Worm (Caenorhabditis elegans) whole organism, L4 larva: ENCODE measurements around the gene cec-3.

ENCODE experiments used
- F10B5.3 ChIP-seq: sonication (generic microtip); optimal IDR thresholded peaks from 2 replicates; lab custom pipeline; 2016; ENCODE audit warnings: mild to moderate bottlenecking, missing genetic modification characterization, missing compliant biosample characterization
- F26F4.8 ChIP-seq: fragments of 200-800 bp; sonication (Bioruptor generic); conservative IDR thresholded peaks from 2 replicates; pipeline ENCODE4 v1.3.6; 2022; ENCODE audit warnings: missing genetic modification characterization, missing compliant biosample characterization
- F37D6.2 ChIP-seq: sonication (generic microtip); optimal IDR thresholded peaks from 2 replicates; lab custom pipeline; 2016; ENCODE audit warnings: mild to moderate bottlenecking, missing genetic modification characterization, missing compliant biosample characterization
- F44E2.7 ChIP-seq: fragments of 200-800 bp; sonication (Bioruptor generic); IDR thresholded peaks from 2 replicates; pipeline ENCODE4 v2.1.2; 2022; ENCODE audit warnings: missing genetic modification characterization, missing compliant biosample characterization
- R02D3.7 ChIP-seq: fragments of 150-350 bp; sonication (generic microtip); optimal IDR thresholded peaks from 3 replicates; lab custom pipeline; 2014; ENCODE audit warnings: missing biosample characterization, missing genetic modification characterization
- T20F7.1 ChIP-seq: fragments of 200-800 bp; sonication (Bioruptor generic); optimal IDR thresholded peaks from 2 replicates; lab custom pipeline; 2018; ENCODE audit warnings: mild to moderate bottlenecking, missing genetic modification characterization, missing compliant biosample characterization
- Y48G9A.11 ChIP-seq: fragments of 200-800 bp; sonication (Bioruptor generic); IDR thresholded peaks from 2 replicates; pipeline ENCODE4 v1.3.6; 2022; ENCODE audit warnings: missing genetic modification reagents, missing genetic modification characterization, missing compliant biosample characterization
- aha-1 ChIP-seq: fragments of 150-350 bp; peaks from one replicate; lab custom pipeline; 2014; ENCODE audit warnings: missing biosample characterization, missing genetic modification characterization
- ces-1 ChIP-seq: fragments of 150-350 bp; sonication (generic microtip); optimal IDR thresholded peaks from 4 replicates; lab custom pipeline; 2014; ENCODE audit warnings: missing biosample characterization, missing genetic modification reagents, missing genetic modification characterization
- ctbp-1 ChIP-seq: fragments of 200-800 bp; sonication (Bioruptor generic); IDR thresholded peaks from 2 replicates; pipeline ENCODE4 v1.3.6; 2022; ENCODE audit warnings: missing genetic modification reagents, missing genetic modification characterization, missing compliant biosample characterization
- daf-16 ChIP-seq, 3 experiments: sonication (generic microtip); optimal IDR thresholded peaks; 2 replicates each; lab custom pipeline; 2016 to 2017; ENCODE audit warnings: missing genetic modification characterization in 3 of 3, missing genetic modification reagents in 3 of 3, mild to moderate bottlenecking in 2 of 3, missing compliant biosample characterization in 2 of 3, missing biosample characterization in 1 of 3, moderate library complexity in 1 of 3
- dmd-9 ChIP-seq: fragments of 200-800 bp; sonication (Bioruptor generic); IDR thresholded peaks from 2 replicates; pipeline ENCODE4 v1.3.6; 2022; ENCODE audit warnings: missing genetic modification reagents, missing genetic modification characterization, missing compliant biosample characterization
- dpl-1 ChIP-seq: fragments of 150-350 bp; optimal IDR thresholded peaks from 2 replicates; lab custom pipeline; 2014; ENCODE audit warnings: missing biosample characterization, missing genetic modification reagents, missing genetic modification characterization
- duxl-1 ChIP-seq: sonication (generic microtip); optimal IDR thresholded peaks from 2 replicates; lab custom pipeline; 2016; ENCODE audit warnings: mild to moderate bottlenecking, missing genetic modification characterization, moderate library complexity, missing compliant biosample characterization; ENCODE audit not compliant: poor library complexity
- dve-1 ChIP-seq: sonication (generic microtip); optimal IDR thresholded peaks from 2 replicates; lab custom pipeline; 2017; ENCODE audit warnings: antibody characterized with exemption, mild to moderate bottlenecking, missing genetic modification characterization, missing compliant biosample characterization; ENCODE audit not compliant: insufficient read depth
- egl-27 ChIP-seq: sonication (generic microtip); optimal IDR thresholded peaks from 3 replicates; lab custom pipeline; 2017; ENCODE audit warnings: missing biosample characterization, missing genetic modification reagents, missing genetic modification characterization
- egl-43 ChIP-seq: fragments of 200-800 bp; sonication (Bioruptor generic); IDR thresholded peaks from 2 replicates; pipeline ENCODE4 v1.3.6; 2022; ENCODE audit warnings: missing genetic modification reagents, missing genetic modification characterization, missing compliant biosample characterization
- fos-1 ChIP-seq: fragments of 150-350 bp; optimal IDR thresholded peaks from 2 replicates; lab custom pipeline; 2014; ENCODE audit warnings: missing biosample characterization, missing genetic modification characterization
- gei-8 ChIP-seq: fragments of 200-800 bp; sonication (Bioruptor generic); optimal IDR thresholded peaks from 2 replicates; lab custom pipeline; 2018; ENCODE audit warnings: mild to moderate bottlenecking, missing genetic modification characterization, missing compliant biosample characterization
- hlh-30 ChIP-seq: sonication (generic microtip); optimal IDR thresholded peaks from 2 replicates; lab custom pipeline; 2017; ENCODE audit warnings: antibody characterized with exemption, mild to moderate bottlenecking, missing genetic modification characterization, missing compliant biosample characterization; ENCODE audit not compliant: insufficient read depth
- lin-29 ChIP-seq: fragments of 200-800 bp; sonication (Bioruptor generic); IDR thresholded peaks from 2 replicates; pipeline ENCODE4 v1.3.6; 2022; ENCODE audit warnings: missing genetic modification reagents, missing genetic modification characterization, missing compliant biosample characterization
- lin-38 ChIP-seq: fragments of 200-800 bp; sonication (Bioruptor generic); IDR thresholded peaks from 2 replicates; pipeline ENCODE4 v1.3.6; 2022; ENCODE audit warnings: missing genetic modification reagents, missing genetic modification characterization, missing compliant biosample characterization
- lsy-2 ChIP-seq, 2 experiments: fragments of 150-350 bp in 1 of 2; sonication (generic microtip) in 1 of 2; optimal IDR thresholded peaks; 2 replicates each; lab custom pipeline; 2014 to 2017; ENCODE audit warnings: missing biosample characterization in 2 of 2, missing genetic modification characterization in 2 of 2
- mdt-29 ChIP-seq: fragments of 200-800 bp; sonication (Bioruptor generic); IDR thresholded peaks from 2 replicates; pipeline ENCODE4 v1.3.6; 2022; ENCODE audit warnings: missing genetic modification reagents, missing genetic modification characterization, missing compliant biosample characterization
- mes-2 ChIP-seq: sonication (generic microtip); optimal IDR thresholded peaks from 2 replicates; lab custom pipeline; 2016; ENCODE audit warnings: missing genotype, mild to moderate bottlenecking, missing genetic modification characterization, missing compliant biosample characterization; ENCODE audit not compliant: poor library complexity, severe bottlenecking
- nhr-111 ChIP-seq: fragments of 200-800 bp; sonication (Bioruptor generic); optimal IDR thresholded peaks from 2 replicates; lab custom pipeline; 2018; ENCODE audit warnings: mild to moderate bottlenecking, missing genetic modification characterization, missing compliant biosample characterization
- nhr-28 ChIP-seq: fragments of 150-350 bp; optimal IDR thresholded peaks from 2 replicates; lab custom pipeline; 2014; ENCODE audit warnings: missing biosample characterization, missing genetic modification characterization
- pha-4 ChIP-seq, 2 experiments: fragments of 150-350 bp in 1 of 2; fragments of 200-800 bp in 1 of 2; sonication (Bioruptor generic) in 1 of 2; IDR thresholded peaks in 1 of 2; optimal IDR thresholded peaks in 1 of 2; 2 replicates each; pipeline versions ENCODE4 v1.3.6 to Lab custom; 2014 to 2022; ENCODE audit warnings: missing genetic modification characterization in 2 of 2, missing genetic modification reagents in 2 of 2, missing biosample characterization in 1 of 2, missing compliant biosample characterization in 1 of 2
- php-3 ChIP-seq: fragments of 200-800 bp; sonication (Bioruptor generic); IDR thresholded peaks from 2 replicates; pipeline ENCODE4 v1.3.6; 2022; ENCODE audit warnings: missing genetic modification reagents, missing genetic modification characterization, missing compliant biosample characterization
- sdz-12 ChIP-seq: fragments of 200-800 bp; sonication (Bioruptor generic); optimal IDR thresholded peaks from 2 replicates; lab custom pipeline; 2018; ENCODE audit warnings: mild to moderate bottlenecking, missing genetic modification characterization, missing compliant biosample characterization
- set-16 ChIP-seq: fragments of 200-800 bp; sonication (Bioruptor generic); IDR thresholded peaks from 2 replicates; pipeline ENCODE4 v1.3.6; 2022; ENCODE audit warnings: missing genetic modification reagents, missing genetic modification characterization, missing compliant biosample characterization
- tra-1 ChIP-seq: fragments of 200-800 bp; sonication (Bioruptor generic); IDR thresholded peaks from 2 replicates; pipeline ENCODE4 v1.3.6; 2022; ENCODE audit warnings: missing genetic modification reagents, missing genetic modification characterization, missing compliant biosample characterization
- unc-130 ChIP-seq: sonication (generic microtip); optimal IDR thresholded peaks from 2 replicates; lab custom pipeline; 2016; ENCODE audit warnings: missing genetic modification reagents, missing genetic modification characterization, missing compliant biosample characterization
- unc-62 ChIP-seq, 3 experiments: fragments of 150-350 bp in 1 of 3; sonication (generic microtip); optimal IDR thresholded peaks in 2 of 3; peaks in 1 of 3; 1 replicate in 1 of 3; 2 replicates in 2 of 3; lab custom pipeline; 2014 to 2017; ENCODE audit warnings: missing biosample characterization in 3 of 3, missing genetic modification characterization in 3 of 3, missing genetic modification reagents in 3 of 3, missing genotype in 1 of 3
- zip-11 ChIP-seq: fragments of 200-800 bp; sonication (Bioruptor generic); IDR thresholded peaks from 2 replicates; pipeline ENCODE4 v1.3.6; 2022; ENCODE audit warnings: missing genetic modification characterization, missing compliant biosample characterization

cec-3 gene

DNA sequence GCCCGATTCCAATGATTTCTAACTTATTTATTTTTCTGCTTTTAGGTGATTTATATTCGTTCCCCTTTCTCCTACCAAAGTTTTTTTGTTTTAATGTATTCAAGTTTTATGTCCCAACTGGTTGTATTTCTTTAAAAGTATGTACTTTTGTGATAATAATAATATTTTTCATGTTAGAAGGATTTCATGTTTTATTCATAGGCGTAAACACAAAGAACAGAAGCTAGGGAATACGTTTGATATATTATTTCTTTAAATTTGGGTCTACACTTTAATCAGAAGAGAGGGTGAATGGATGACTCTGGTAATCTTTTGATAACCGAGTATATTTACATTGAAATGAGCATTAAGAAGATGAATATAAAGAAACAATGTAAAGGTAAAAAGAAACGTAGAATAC lies 8.7 kb upstream of the cec-3 start (continued):
- no peak for TF ChIP-seq mdt-29 (GFP tag; lab: Robert Waterston, UW)
- no peak for TF ChIP-seq sdz-12 (GFP tag; lab: Kevin White, UChicago)
- no peak for TF ChIP-seq Y48G9A.11 (GFP tag; lab: Robert Waterston, UW)
- peak; percentile 0 for TF ChIP-seq duxl-1
- TF ChIP-seq ces-1, result no peak
- peak; percentile 40 for TF ChIP-seq unc-130
- TF ChIP-seq zip-11 (GFP tag; lab: Robert Waterston, UW), result no peak
- no peak for TF ChIP-seq gei-8 (GFP tag; lab: Kevin White, UChicago)

ce11 chrII:7864892-7865291 lies 7.5 kb upstream of the cec-3 start:
- TF ChIP-seq hlh-30 (tag; lab: Kevin White, UChicago), result no peak
- peak; percentile 66 for TF ChIP-seq aha-1 (tag; lab: Kevin White, UChicago)
- peak in 1 of 2 experiments; percentile 50 for TF ChIP-seq unc-62 (GFP tag; optimal IDR thresholded peaks at IDR 0.05 in 1 of 2; lab: Kevin White, UChicago)
- TF ChIP-seq unc-62 (tag; optimal IDR thresholded peaks at IDR 0.05; lab: Kevin White, UChicago), result no peak

DNA sequence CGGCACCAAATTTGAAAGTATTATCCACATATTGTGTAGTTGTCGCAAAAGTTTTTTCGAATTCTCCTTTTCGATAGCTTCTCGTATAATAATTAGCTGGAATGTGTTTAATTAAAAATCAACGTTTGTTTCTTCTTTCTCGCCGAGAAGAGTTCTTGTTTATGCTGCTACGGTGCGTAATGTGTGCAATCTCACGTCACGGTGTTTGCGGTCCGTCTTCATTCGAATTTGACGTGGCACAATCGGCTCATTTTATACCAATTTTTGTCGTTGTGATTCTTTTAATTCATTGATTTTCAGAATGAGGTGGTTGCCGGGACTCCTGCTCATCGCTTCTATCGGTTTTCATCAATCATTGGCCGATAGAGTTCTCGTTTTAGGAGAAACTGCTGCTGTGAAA lies 6.8 kb upstream of the cec-3 start, which contains the start of gene ostb-1:
ostb-1 (plus strand) TSS at position 301 of the 400 bp plus-strand sequence.
- TF ChIP-seq fos-1 (tag; lab: Kevin White, UChicago) (no peak), lin-38 (GFP tag; lab: Robert Waterston, UW) (peak; percentile 14; the same call in 1 of the 2 replicates), hlh-30 (tag; lab: Kevin White, UChicago) (peak; percentile 2), lin-29 (GFP tag; lab: Robert Waterston, UW) (no peak), T20F7.1 (GFP tag; lab: Kevin White, UChicago) (peak; percentile 43), php-3 (no peak), dpl-1 (peak; percentile 26), egl-27 (tag; lab: Kevin White, UChicago) (no peak), unc-62 (GFP tag; optimal IDR thresholded peaks at IDR 0.05 in 1 of 2; lab: Kevin White, UChicago) (no peak), unc-62 (tag; optimal IDR thresholded peaks at IDR 0.05; lab: Kevin White, UChicago) (no peak), R02D3.7 (tag; lab: Kevin White, UChicago) (no peak), lsy-2 (tag; optimal IDR thresholded peaks at IDR 0.05; lab: Kevin White, UChicago) (peak in 1 of 2 experiments; percentile 82), mes-2 (tag; lab: Kevin White, UChicago) (peak; percentile 55), dve-1 (tag; lab: Kevin White, UChicago) (peak; percentile 10), F37D6.2 (tag; lab: Kevin White, UChicago) (no peak), dmd-9 (GFP tag; lab: Robert Waterston, UW) (no peak), ctbp-1 (GFP tag; lab: Robert Waterston, UW) (no peak), F26F4.8 (GFP tag; lab: Robert Waterston, UW) (no peak), nhr-28 (no peak), F10B5.3 (tag; lab: Kevin White, UChicago) (no peak), daf-16 (GFP tag; optimal IDR thresholded peaks at IDR 0.05; lab: Kevin White, UChicago) (no peak), daf-16 (tag; optimal IDR thresholded peaks at IDR 0.05; lab: Kevin White, UChicago) (peak; percentile 72), tra-1 (no peak)

ce11 chrII:7863480-7864125 lies 6.2 kb upstream of the cec-3 start:
- TF ChIP-seq nhr-111, result no peak
- peak; percentile 1 for TF ChIP-seq dpl-1
- TF ChIP-seq egl-43 (GFP tag; lab: Robert Waterston, UW), result 0 out of 2 replicates have a peak, but pooled peaks have one; percentile 24
- TF ChIP-seq pha-4 (GFP tag; IDR thresholded peaks at IDR 0.05; lab: Robert Waterston, UW), result no peak; the same call in 1 of the 2 replicates
- no peak for TF ChIP-seq pha-4 (tag; optimal IDR thresholded peaks at IDR 0.05; lab: Kevin White, UChicago)
- peak; percentile 91 for TF ChIP-seq set-16 (GFP tag; lab: Robert Waterston, UW)
- TF ChIP-seq F44E2.7, result no peak
- TF ChIP-seq, all 104 proteins: peak for 3
